Fruit fly (Drosophila melanogaster): Measurements from ENCODE around the gene CG6299.
A peak's percentile ranks its signal among the peaks of the same experiment; 100 is the strongest.

CG6299 gene

DNA sequence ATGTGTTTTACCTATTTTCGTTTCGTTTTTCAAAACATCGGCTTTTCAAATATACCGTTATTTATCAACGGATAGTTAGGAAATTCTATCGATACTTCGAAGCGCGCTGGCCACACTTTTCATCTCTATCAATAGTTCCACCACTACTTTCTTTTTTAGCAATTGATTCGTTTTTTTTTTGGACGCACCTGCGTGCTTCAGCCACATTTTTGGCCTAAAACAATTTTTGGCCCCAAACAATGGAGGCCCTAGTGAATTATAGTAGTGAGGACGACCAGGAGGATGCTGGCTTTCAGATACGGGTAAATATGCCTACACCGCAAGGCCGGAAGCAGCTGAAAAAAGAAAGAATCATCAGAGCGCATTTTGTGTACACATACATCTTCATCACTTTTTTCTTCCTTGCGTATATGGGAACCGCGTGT is 19.7 kb downstream of the CG6299 start, which contains the start of gene CG6340 (continued):
- TF ChIP-seq dmrt11E (tag; optimal IDR thresholded peaks at IDR 0.05) (no peak), CG2875 (GFP tag; optimal IDR thresholded peaks at IDR 0.05) (no peak), kah (GFP tag; optimal IDR thresholded peaks at IDR 0.05) (no peak), Xrp1 (GFP tag; IDR thresholded peaks at IDR 0.05) (no peak), Xbp1 (GFP tag; optimal IDR thresholded peaks at IDR 0.05) (no peak), crp (GFP tag; optimal IDR thresholded peaks at IDR 0.05) (peak in 1 of 2 experiments; percentile 8), CG3407 (GFP tag; optimal IDR thresholded peaks at IDR 0.05) (no peak), C15 (GFP tag; IDR thresholded peaks at IDR 0.05) (no peak), Hmx (GFP tag; optimal IDR thresholded peaks at IDR 0.05) (no peak), ab (GFP tag; optimal IDR thresholded peaks at IDR 0.05) (no peak), CoRest (tag; optimal IDR thresholded peaks at IDR 0.05) (peak; percentile 20), chif (GFP tag; optimal IDR thresholded peaks at IDR 0.05) (no peak), Fer1 (GFP tag; optimal IDR thresholded peaks at IDR 0.05) (no peak), CG5180 (GFP tag; optimal IDR thresholded peaks at IDR 0.05) (no peak), bbx (GFP tag; IDR thresholded peaks at IDR 0.05; ENCODE audit: partially characterized antibody) (peak; percentile 83), CG10462 (GFP tag; optimal IDR thresholded peaks at IDR 0.05) (no peak), gro (GFP tag; optimal IDR thresholded peaks at IDR 0.05) (peak; percentile 8), CG2116 (GFP tag; optimal IDR thresholded peaks at IDR 0.05) (peak; percentile 75), bcd (GFP tag; optimal IDR thresholded peaks at IDR 0.05) (no peak), unc-4 (GFP tag; IDR thresholded peaks at IDR 0.05; ENCODE audit: partially characterized antibody) (peak; percentile 66), bsh (GFP tag; optimal IDR thresholded peaks at IDR 0.05) (no peak), HmgZ (tag; optimal IDR thresholded peaks at IDR 0.05) (no peak), exex (tag; optimal IDR thresholded peaks at IDR 0.05) (no peak), zfh1 (GFP tag; IDR thresholded peaks at IDR 0.05) (no peak), Hand (GFP tag; optimal IDR thresholded peaks at IDR 0.05) (no peak), Oli (tag; optimal IDR thresholded peaks at IDR 0.05) (no peak), her (GFP tag; optimal IDR thresholded peaks at IDR 0.05) (no peak), unpg (GFP tag; optimal IDR thresholded peaks at IDR 0.05) (no peak), grau (tag; optimal IDR thresholded peaks at IDR 0.05) (no peak), Hr3 (GFP tag; optimal IDR thresholded peaks at IDR 0.05) (no peak), HLH4C (GFP tag; IDR thresholded peaks at IDR 0.05; ENCODE audit: partially characterized antibody) (peak; percentile 70), CG8944 (GFP tag; optimal IDR thresholded peaks at IDR 0.05) (no peak), amos (GFP tag; IDR thresholded peaks at IDR 0.05; ENCODE audit: partially characterized antibody) (peak; percentile 85), mld (GFP tag; IDR thresholded peaks at IDR 0.05; ENCODE audit: partially characterized antibody) (no peak), dimm (GFP tag; IDR thresholded peaks at IDR 0.05) (no peak), CG30431 (GFP tag; optimal IDR thresholded peaks at IDR 0.05) (no peak), CG7963 (GFP tag; IDR thresholded peaks at IDR 0.05; ENCODE audit: partially characterized antibody) (0 out of 3 replicates have a peak, but pooled peaks have one; percentile 41), CG13894 (tag; optimal IDR thresholded peaks at IDR 0.05) (no peak), Sox102F (GFP tag; optimal IDR thresholded peaks at IDR 0.05) (no peak), caup (GFP tag; optimal IDR thresholded peaks at IDR 0.05; ENCODE audit: severe bottlenecking) (no peak), so (GFP tag; IDR thresholded peaks at IDR 0.05) (no peak), ato (GFP tag; IDR thresholded peaks at IDR 0.05; ENCODE audit: partially characterized antibody) (0 out of 2 replicates have a peak, but pooled peaks have one; percentile 10), CG7839 (tag; optimal IDR thresholded peaks at IDR 0.05) (no peak), Bdp1 (GFP tag; optimal IDR thresholded peaks at IDR 0.05) (no peak), CG11398 (GFP tag; optimal IDR thresholded peaks at IDR 0.05) (no peak), vnd (GFP tag; IDR thresholded peaks at IDR 0.05; ENCODE audit: partially characterized antibody) (peak; percentile 65), insv (GFP tag; optimal IDR thresholded peaks at IDR 0.05) (no peak), seq (GFP tag; IDR thresholded peaks at IDR 0.05) (no peak), CG4707 (GFP tag; optimal IDR thresholded peaks at IDR 0.05) (no peak)
